Worm (Caenorhabditis elegans) whole organism, L2 larva: ENCODE measurements around the gene ddx-23.

Source experiments
- C34F6.9 ChIP-seq: fragments of 150-350 bp; optimal IDR thresholded peaks from 2 replicates; lab custom pipeline; 2014; ENCODE audit warnings: missing biosample characterization, missing genetic modification characterization
- F13H6.1 ChIP-seq: sonication (generic microtip); optimal IDR thresholded peaks from 2 replicates; lab custom pipeline; 2016; ENCODE audit warnings: missing genetic modification characterization, missing compliant biosample characterization
- R02D3.7 ChIP-seq: fragments of 150-350 bp; optimal IDR thresholded peaks from 2 replicates; lab custom pipeline; 2014; ENCODE audit warnings: missing biosample characterization, missing genetic modification characterization
- Y55F3AM.14 ChIP-seq: fragments of 200-800 bp; sonication (Bioruptor generic); optimal IDR thresholded peaks from 2 replicates; lab custom pipeline; 2018; ENCODE audit warnings: mild to moderate bottlenecking, missing genetic modification characterization, missing compliant biosample characterization
- ZK546.5 ChIP-seq: sonication (generic microtip); optimal IDR thresholded peaks from 2 replicates; lab custom pipeline; 2017; ENCODE audit warnings: missing biosample characterization, missing genetic modification characterization
- alr-1 ChIP-seq: fragments of 150-350 bp; optimal IDR thresholded peaks from 2 replicates; lab custom pipeline; 2014; ENCODE audit warnings: missing biosample characterization, missing genetic modification characterization
- aly-2 ChIP-seq: fragments of 150-350 bp; optimal IDR thresholded peaks from 2 replicates; lab custom pipeline; 2014; ENCODE audit warnings: missing biosample characterization, missing genetic modification characterization
- ama-1 ChIP-seq: fragments of 150-350 bp; optimal IDR thresholded peaks from 2 replicates; lab custom pipeline; 2018; ENCODE audit warnings: inconsistent platforms
- blmp-1 ChIP-seq: sonication (generic microtip); optimal IDR thresholded peaks from 2 replicates; lab custom pipeline; 2017; ENCODE audit warnings: missing genetic modification characterization, mild to moderate bottlenecking, missing compliant biosample characterization, antibody characterized with exemption, moderate library complexity; ENCODE audit not compliant: insufficient read depth
- ceh-16 ChIP-seq: fragments of 150-350 bp; optimal IDR thresholded peaks from 2 replicates; lab custom pipeline; 2014; ENCODE audit warnings: missing biosample characterization, missing genetic modification characterization
- ceh-82 ChIP-seq: fragments of 150-350 bp; optimal IDR thresholded peaks from 2 replicates; lab custom pipeline; 2014; ENCODE audit warnings: missing biosample characterization, missing genetic modification characterization
- crh-2 ChIP-seq: sonication (generic microtip); optimal IDR thresholded peaks from 2 replicates; lab custom pipeline; 2017; ENCODE audit warnings: missing biosample characterization, missing genetic modification characterization
- dmd-4 ChIP-seq: sonication (generic microtip); optimal IDR thresholded peaks from 2 replicates; lab custom pipeline; 2017; ENCODE audit warnings: missing biosample characterization, missing genetic modification characterization
- egl-27 ChIP-seq: sonication (generic microtip); optimal IDR thresholded peaks from 3 replicates; lab custom pipeline; 2017; ENCODE audit warnings: missing biosample characterization, missing genetic modification reagents, missing genetic modification characterization
- elt-1 ChIP-seq: fragments of 150-350 bp; optimal IDR thresholded peaks from 2 replicates; lab custom pipeline; 2014; ENCODE audit warnings: missing biosample characterization, missing genetic modification characterization
- elt-3 ChIP-seq: sonication (generic microtip); optimal IDR thresholded peaks from 2 replicates; lab custom pipeline; 2017; ENCODE audit warnings: missing biosample characterization, missing genetic modification characterization
- fos-1 ChIP-seq: fragments of 150-350 bp; optimal IDR thresholded peaks from 2 replicates; lab custom pipeline; 2014; ENCODE audit warnings: missing biosample characterization, missing genetic modification characterization
- gmeb-1 ChIP-seq: fragments of 150-350 bp; optimal IDR thresholded peaks from 2 replicates; lab custom pipeline; 2014; ENCODE audit warnings: missing biosample characterization, missing genetic modification characterization
- lin-11 ChIP-seq: fragments of 150-350 bp; sonication (generic microtip); optimal IDR thresholded peaks from 2 replicates; lab custom pipeline; 2014; ENCODE audit warnings: missing biosample characterization, missing genetic modification characterization, inconsistent platforms, mixed read lengths
- lin-13 ChIP-seq: fragments of 150-350 bp; optimal IDR thresholded peaks from 2 replicates; lab custom pipeline; 2014; ENCODE audit warnings: missing biosample characterization, missing genetic modification reagents, missing genetic modification characterization
- lin-39 ChIP-seq: fragments of 150-350 bp; optimal IDR thresholded peaks from 2 replicates; lab custom pipeline; 2014; ENCODE audit warnings: missing biosample characterization, missing genetic modification reagents, missing genetic modification characterization
- lsy-2 ChIP-seq, 2 experiments: fragments of 150-350 bp in 1 of 2; sonication (generic microtip) in 1 of 2; optimal IDR thresholded peaks; 2 replicates each; lab custom pipeline; 2014 to 2017; ENCODE audit warnings: missing biosample characterization in 2 of 2, missing genetic modification characterization in 2 of 2
- mab-5 ChIP-seq: fragments of 150-350 bp; optimal IDR thresholded peaks from 2 replicates; lab custom pipeline; 2014; ENCODE audit warnings: missing biosample characterization, missing genetic modification characterization
- mbf-1 ChIP-seq: sonication (generic microtip); optimal IDR thresholded peaks from 2 replicates; lab custom pipeline; 2017; ENCODE audit warnings: missing biosample characterization, missing genetic modification characterization
- mdl-1 ChIP-seq, 2 experiments: fragments of 150-350 bp in 1 of 2; sonication (generic microtip) in 1 of 2; optimal IDR thresholded peaks; 2 replicates each; lab custom pipeline; 2017; ENCODE audit warnings: missing biosample characterization in 2 of 2, missing genetic modification characterization in 2 of 2
- nhr-10 ChIP-seq: sonication (generic microtip); optimal IDR thresholded peaks from 2 replicates; lab custom pipeline; 2017; ENCODE audit warnings: missing biosample characterization, missing genetic modification characterization
- nhr-11 ChIP-seq: fragments of 150-350 bp; optimal IDR thresholded peaks from 2 replicates; lab custom pipeline; 2014; ENCODE audit warnings: missing biosample characterization, missing genetic modification characterization
- nhr-12 ChIP-seq: fragments of 150-350 bp; optimal IDR thresholded peaks from 2 replicates; lab custom pipeline; 2014; ENCODE audit warnings: missing biosample characterization, missing genetic modification characterization
- nhr-129 ChIP-seq: fragments of 150-350 bp; optimal IDR thresholded peaks from 2 replicates; lab custom pipeline; 2014; ENCODE audit warnings: missing biosample characterization, missing genetic modification characterization
- nhr-21 ChIP-seq: fragments of 150-350 bp; optimal IDR thresholded peaks from 2 replicates; lab custom pipeline; 2014; ENCODE audit warnings: missing biosample characterization, missing genetic modification characterization
- nhr-23 ChIP-seq: fragments of 150-350 bp; optimal IDR thresholded peaks from 2 replicates; lab custom pipeline; 2014; ENCODE audit warnings: missing biosample characterization, missing genetic modification reagents, missing genetic modification characterization
- nhr-237 ChIP-seq: fragments of 150-350 bp; optimal IDR thresholded peaks from 2 replicates; lab custom pipeline; 2014; ENCODE audit warnings: missing biosample characterization, missing genetic modification characterization
- nhr-25 ChIP-seq: fragments of 150-350 bp; sonication (generic microtip); optimal IDR thresholded peaks from 3 replicates; lab custom pipeline; 2014; ENCODE audit warnings: missing biosample characterization, missing genetic modification characterization
- nhr-6 ChIP-seq: fragments of 150-350 bp; optimal IDR thresholded peaks from 2 replicates; lab custom pipeline; 2014; ENCODE audit warnings: missing biosample characterization, missing genetic modification characterization
- nhr-77 ChIP-seq: fragments of 150-350 bp; optimal IDR thresholded peaks from 2 replicates; lab custom pipeline; 2014; ENCODE audit warnings: missing biosample characterization, missing genetic modification characterization
- peb-1 ChIP-seq: fragments of 150-350 bp; optimal IDR thresholded peaks from 2 replicates; lab custom pipeline; 2014; ENCODE audit warnings: missing biosample characterization, missing genetic modification characterization
- sem-4 ChIP-seq: fragments of 150-350 bp; optimal IDR thresholded peaks from 2 replicates; lab custom pipeline; 2014; ENCODE audit warnings: missing biosample characterization, missing genetic modification reagents, missing genetic modification characterization
- skn-1 ChIP-seq: sonication (generic microtip); optimal IDR thresholded peaks from 2 replicates; lab custom pipeline; 2017; ENCODE audit warnings: missing biosample characterization, missing genetic modification characterization
- sma-3 ChIP-seq: sonication (generic microtip); optimal IDR thresholded peaks from 2 replicates; lab custom pipeline; 2016; ENCODE audit warnings: missing genetic modification reagents, missing genetic modification characterization, missing compliant biosample characterization
- sma-9 ChIP-seq, 2 experiments: fragments of 150-350 bp in 1 of 2; sonication (generic microtip) in 1 of 2; optimal IDR thresholded peaks; 2 replicates each; lab custom pipeline; 2014 to 2016; ENCODE audit warnings: missing genetic modification characterization in 2 of 2, mild to moderate bottlenecking in 1 of 2, missing biosample characterization in 1 of 2, missing compliant biosample characterization in 1 of 2, missing genetic modification reagents in 1 of 2, moderate library complexity in 1 of 2
- snpc-4 ChIP-seq: fragments of 150-350 bp; optimal IDR thresholded peaks from 2 replicates; lab custom pipeline; 2014; ENCODE audit warnings: missing biosample characterization, missing genetic modification characterization
- unc-39 ChIP-seq: fragments of 150-350 bp; optimal IDR thresholded peaks from 2 replicates; lab custom pipeline; 2014; ENCODE audit warnings: missing biosample characterization, missing genetic modification characterization
- unc-55 ChIP-seq: fragments of 150-350 bp; sonication (generic microtip); optimal IDR thresholded peaks from 3 replicates; lab custom pipeline; 2014; ENCODE audit warnings: missing biosample characterization, missing genetic modification reagents, missing genetic modification characterization
- unc-62 ChIP-seq: fragments of 150-350 bp; optimal IDR thresholded peaks from 2 replicates; lab custom pipeline; 2014; ENCODE audit warnings: missing biosample characterization, missing genetic modification reagents, missing genetic modification characterization
- zag-1 ChIP-seq: fragments of 150-350 bp; optimal IDR thresholded peaks from 2 replicates; lab custom pipeline; 2014; ENCODE audit warnings: missing biosample characterization, missing genetic modification characterization
- ztf-1 ChIP-seq: fragments of 200-800 bp; sonication (Bioruptor generic); conservative IDR thresholded peaks from 2 replicates; pipeline ENCODE4 v1.3.6; 2022; ENCODE audit warnings: missing genetic modification characterization, missing compliant biosample characterization
- ztf-11 ChIP-seq: sonication (generic microtip); optimal IDR thresholded peaks from 2 replicates; lab custom pipeline; 2017; ENCODE audit warnings: missing biosample characterization, missing genetic modification characterization
- ztf-4 ChIP-seq: fragments of 150-350 bp; optimal IDR thresholded peaks from 2 replicates; lab custom pipeline; 2014; ENCODE audit warnings: missing biosample characterization, missing genetic modification characterization

ddx-23 gene

DNA sequence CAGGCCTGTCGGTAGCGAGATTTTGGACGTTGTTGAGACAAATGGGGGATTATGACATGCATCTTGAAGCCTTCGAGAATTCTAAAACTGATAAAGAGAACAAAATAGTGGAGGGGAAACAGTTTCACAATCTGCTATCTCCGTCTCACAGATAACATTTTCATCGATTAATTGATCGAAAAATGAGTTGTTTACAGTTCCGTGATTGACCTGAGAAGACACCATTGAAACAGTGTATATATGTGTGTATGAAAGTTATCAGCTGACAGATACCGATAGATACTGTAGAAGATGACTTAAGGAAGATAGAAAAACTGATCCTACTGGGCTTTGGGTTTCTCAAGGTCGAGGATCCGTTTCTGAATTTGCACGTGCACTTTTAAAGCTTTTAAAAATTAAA is 13.9 kb downstream of the ddx-23 start:
- TF ChIP-seq fos-1 (tag; lab: Kevin White, UChicago): peak; percentile 41
- peak; percentile 46 for TF ChIP-seq gmeb-1 (tag; lab: Kevin White, UChicago)
- no peak for TF ChIP-seq R02D3.7 (tag; lab: Kevin White, UChicago)
- peak; percentile 59 for TF ChIP-seq egl-27 (tag; lab: Kevin White, UChicago)
- peak; percentile 49 for TF ChIP-seq blmp-1
- TF ChIP-seq C34F6.9 (tag; lab: Kevin White, UChicago): no peak
- no peak for TF ChIP-seq nhr-11 (tag; lab: Kevin White, UChicago)
- TF ChIP-seq lsy-2 (tag; optimal IDR thresholded peaks at IDR 0.05; lab: Kevin White, UChicago): peak in 1 of 2 experiments; percentile 32
- peak; percentile 26 for TF ChIP-seq nhr-129 (tag; lab: Kevin White, UChicago)
- TF ChIP-seq peb-1 (tag; lab: Kevin White, UChicago): no peak
- peak; percentile 61 for TF ChIP-seq sma-9 (GFP tag; optimal IDR thresholded peaks at IDR 0.05; lab: Kevin White, UChicago)
- no peak for TF ChIP-seq sma-9 (tag; optimal IDR thresholded peaks at IDR 0.05; lab: Kevin White, UChicago)
- TF ChIP-seq ztf-11: no peak
- peak; percentile 25 for TF ChIP-seq crh-2 (tag; lab: Kevin White, UChicago)
- peak; percentile 3 for TF ChIP-seq skn-1

ce11 chrIII:5838159-5839046 is 14.7 kb downstream of the ddx-23 start:
- TF ChIP-seq ztf-4 (tag; lab: Kevin White, UChicago): peak; percentile 24
- peak; percentile 9 for TF ChIP-seq ceh-16 (tag; lab: Kevin White, UChicago)
- no peak for TF ChIP-seq nhr-12 (tag; lab: Kevin White, UChicago)
- TF ChIP-seq nhr-129 (tag; lab: Kevin White, UChicago): peak; percentile 62
- TF ChIP-seq egl-27 (tag; lab: Kevin White, UChicago): peak; percentile 72
- TF ChIP-seq mdl-1 (tag; optimal IDR thresholded peaks at IDR 0.05; lab: Kevin White, UChicago): peak; percentile 60 to 72
- TF ChIP-seq ama-1 (lab: Kevin White, UChicago): peak; percentile 73
- TF ChIP-seq zag-1 (tag; lab: Kevin White, UChicago): no peak
- TF ChIP-seq unc-55 (GFP tag; lab: Kevin White, UChicago): no peak
- no peak for TF ChIP-seq snpc-4 (tag; lab: Kevin White, UChicago)
- peak; percentile 96 for TF ChIP-seq elt-1 (tag; lab: Kevin White, UChicago)
- TF ChIP-seq lin-11 (tag; lab: Kevin White, UChicago): no peak
- TF ChIP-seq sma-3: peak; percentile 71
- no peak for TF ChIP-seq mab-5 (tag; lab: Kevin White, UChicago)
- no peak for TF ChIP-seq C34F6.9 (tag; lab: Kevin White, UChicago)
- no peak for TF ChIP-seq alr-1 (tag; lab: Kevin White, UChicago)
- peak; percentile 54 for TF ChIP-seq nhr-25 (tag; lab: Kevin White, UChicago)
- no peak for TF ChIP-seq ZK546.5 (tag; lab: Kevin White, UChicago)
- TF ChIP-seq mbf-1 (tag; lab: Kevin White, UChicago): no peak
- TF ChIP-seq crh-2 (tag; lab: Kevin White, UChicago): peak; percentile 92
- no peak for TF ChIP-seq ceh-82 (tag; lab: Kevin White, UChicago)
- TF ChIP-seq dmd-4 (tag; lab: Kevin White, UChicago): no peak
- TF ChIP-seq nhr-21 (tag; lab: Kevin White, UChicago): peak; percentile 73
- TF ChIP-seq ztf-11: no peak
- TF ChIP-seq nhr-11 (tag; lab: Kevin White, UChicago): no peak
- TF ChIP-seq Y55F3AM.14 (GFP tag; lab: Kevin White, UChicago): no peak
- TF ChIP-seq elt-3 (tag; lab: Kevin White, UChicago): no peak
- peak; percentile 53 for TF ChIP-seq gmeb-1 (tag; lab: Kevin White, UChicago)
- peak in 1 of 2 experiments; percentile 58 for TF ChIP-seq lsy-2 (tag; optimal IDR thresholded peaks at IDR 0.05; lab: Kevin White, UChicago)
- TF ChIP-seq fos-1 (tag; lab: Kevin White, UChicago): peak; percentile 95
- peak; percentile 69 for TF ChIP-seq F13H6.1
- no peak for TF ChIP-seq lin-39
- TF ChIP-seq sma-9 (GFP tag; optimal IDR thresholded peaks at IDR 0.05; lab: Kevin White, UChicago): peak; percentile 89
- TF ChIP-seq sma-9 (tag; optimal IDR thresholded peaks at IDR 0.05; lab: Kevin White, UChicago): no peak
- no peak for TF ChIP-seq R02D3.7 (tag; lab: Kevin White, UChicago)
- TF ChIP-seq lin-13 (GFP tag; lab: Kevin White, UChicago): no peak
- TF ChIP-seq nhr-237 (tag; lab: Kevin White, UChicago): no peak
- no peak for TF ChIP-seq aly-2 (tag; lab: Kevin White, UChicago)
- TF ChIP-seq nhr-23: no peak
- no peak for TF ChIP-seq sem-4 (tag; lab: Kevin White, UChicago)
- no peak for TF ChIP-seq unc-39 (tag; lab: Kevin White, UChicago)
- no peak for TF ChIP-seq unc-62 (GFP tag; lab: Kevin White, UChicago)
- no peak for TF ChIP-seq skn-1
- TF ChIP-seq peb-1 (tag; lab: Kevin White, UChicago): no peak
- peak; percentile 36 for TF ChIP-seq blmp-1
- no peak for TF ChIP-seq ztf-1
- no peak for TF ChIP-seq nhr-10
- no peak for TF ChIP-seq nhr-6
- TF ChIP-seq nhr-77 (tag; lab: Kevin White, UChicago): no peak
- TF ChIP-seq, all 48 proteins: peak for 17
